Fruit fly (Drosophila melanogaster): Measurements from ENCODE around the gene MtnC.

Gene MtnC

dm6 chr3R:20311406-20311805, 48.7 kb upstream of the MtnC start:
- TF ChIP-seq CG1621 (tag; optimal IDR thresholded peaks at IDR 0.05): peak; percentile 2
- TF ChIP-seq fkh (GFP tag; optimal IDR thresholded peaks at IDR 0.05): peak; percentile 19
- no peak for TF ChIP-seq lz (GFP tag; optimal IDR thresholded peaks at IDR 0.05)
- TF ChIP-seq svp (GFP tag): peak; percentile 85

- TF ChIP-seq Hr39 (GFP tag; optimal IDR thresholded peaks at IDR 0.05) (peak; percentile 41), CG11294 (GFP tag; IDR thresholded peaks at IDR 0.05) (peak; percentile 79), dsx (GFP tag; optimal IDR thresholded peaks at IDR 0.05; ENCODE audit: poor library complexity, severe bottlenecking) (peak; percentile 31), CG6163 (GFP tag; IDR thresholded peaks at IDR 0.05) (peak; percentile 87), vri (GFP tag; optimal IDR thresholded peaks at IDR 0.05) (peak; percentile 66), CG15336 (GFP tag; IDR thresholded peaks at IDR 0.05) (peak; percentile 92), CG7368 (GFP tag; optimal IDR thresholded peaks at IDR 0.05) (peak; percentile 68), CG6808 (GFP tag; optimal IDR thresholded peaks at IDR 0.05) (peak; percentile 47), CG4318 (GFP tag; optimal IDR thresholded peaks at IDR 0.05) (peak; percentile 66), CG8632 (GFP tag; optimal IDR thresholded peaks at IDR 0.05) (peak; percentile 33), CG11762 (GFP tag; optimal IDR thresholded peaks at IDR 0.05; ENCODE audit: insufficient read depth) (peak; percentile 82), Ets96B (tag; optimal IDR thresholded peaks at IDR 0.05) (peak; percentile 75), CG34406 (GFP tag; optimal IDR thresholded peaks at IDR 0.05) (peak; percentile 43), Sox15 (GFP tag; optimal IDR thresholded peaks at IDR 0.05) (no peak), CG10669 (GFP tag; optimal IDR thresholded peaks at IDR 0.05) (peak; percentile 70), OdsH (GFP tag; optimal IDR thresholded peaks at IDR 0.05) (peak; percentile 77), spab (GFP tag; optimal IDR thresholded peaks at IDR 0.05) (peak; percentile 59), Met (GFP tag; optimal IDR thresholded peaks at IDR 0.05) (peak; percentile 75), fkh (GFP tag; optimal IDR thresholded peaks at IDR 0.05) (no peak), CG8119 (GFP tag; IDR thresholded peaks at IDR 0.05) (peak; percentile 92), acj6 (GFP tag; optimal IDR thresholded peaks at IDR 0.05) (peak; percentile 51), Blimp-1 (GFP tag; optimal IDR thresholded peaks at IDR 0.05) (no peak), pdm3 (GFP tag; optimal IDR thresholded peaks at IDR 0.05) (peak; percentile 75), Hr38 (GFP tag; optimal IDR thresholded peaks at IDR 0.05) (no peak), CG6792 (GFP tag; optimal IDR thresholded peaks at IDR 0.05) (peak; percentile 39), Eip78C (GFP tag) (peak; percentile 96), Gug (GFP tag; IDR thresholded peaks at IDR 0.05) (peak; percentile 77), esn (GFP tag; optimal IDR thresholded peaks at IDR 0.05) (peak; percentile 60), achi (GFP tag; optimal IDR thresholded peaks at IDR 0.05) (peak; percentile 65), Eip75B (GFP tag; optimal IDR thresholded peaks at IDR 0.05) (peak; percentile 71), CG11902 (GFP tag; optimal IDR thresholded peaks at IDR 0.05) (peak; percentile 53), CG9139 (GFP tag; optimal IDR thresholded peaks at IDR 0.05) (no peak), Hr4 (GFP tag; optimal IDR thresholded peaks at IDR 0.05) (peak; percentile 83), CG32006 (GFP tag; optimal IDR thresholded peaks at IDR 0.05) (peak; percentile 90), CG10631 (GFP tag; optimal IDR thresholded peaks at IDR 0.05) (peak; percentile 57), CG8319 (GFP tag; optimal IDR thresholded peaks at IDR 0.05) (peak; percentile 50), ss (GFP tag; optimal IDR thresholded peaks at IDR 0.05) (peak in 1 of 2 experiments; percentile 5), net (GFP tag; optimal IDR thresholded peaks at IDR 0.05) (peak; percentile 81), CG31627 (GFP tag; optimal IDR thresholded peaks at IDR 0.05) (peak; percentile 39), Sox14 (GFP tag; optimal IDR thresholded peaks at IDR 0.05) (peak; percentile 47), cyc (GFP tag; optimal IDR thresholded peaks at IDR 0.05) (peak; percentile 62), CG1621 (tag; optimal IDR thresholded peaks at IDR 0.05) (no peak), Lpt (GFP tag; optimal IDR thresholded peaks at IDR 0.05) (peak; percentile 90), Sox102F (GFP tag; optimal IDR thresholded peaks at IDR 0.05) (peak; percentile 55), CG6854 (GFP tag; optimal IDR thresholded peaks at IDR 0.05) (no peak), CG16779 (tag; optimal IDR thresholded peaks at IDR 0.05) (peak; percentile 64), CG3032 (tag; optimal IDR thresholded peaks at IDR 0.05) (peak; percentile 64), Ets21C (GFP tag; optimal IDR thresholded peaks at IDR 0.05) (no peak)
Observed at dm6 chr3R:20312838-20313237, 47.3 kb upstream of the MtnC start.
